Worm (Caenorhabditis elegans): Measurements from ENCODE around the gene F08D12.7.

DNA sequence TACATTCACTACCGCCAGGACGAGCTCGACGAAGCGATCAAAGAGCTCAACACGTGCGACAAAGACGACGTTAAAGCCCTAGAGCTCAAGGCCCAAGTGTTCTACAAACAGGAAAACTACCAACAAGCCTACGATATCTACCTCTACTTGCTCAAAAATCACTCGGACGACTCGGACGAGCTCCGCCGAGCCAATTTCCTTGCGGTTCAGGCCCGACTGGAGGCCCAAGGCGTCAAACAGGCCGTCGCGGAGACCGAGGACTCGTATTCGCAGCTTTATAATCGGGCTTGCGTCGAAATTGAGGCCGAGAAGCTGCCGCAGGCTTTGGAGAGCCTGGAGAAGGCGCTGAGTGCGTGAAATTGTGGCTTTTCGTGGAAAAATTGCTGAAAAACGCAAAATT, 18.9 kb upstream of the F08D12.7 start:
- TF ChIP-seq lsy-2 (tag; optimal IDR thresholded peaks at IDR 0.05) (no peak), vab-7 (GFP tag; IDR thresholded peaks at IDR 0.05) (no peak), nhr-25 (tag; optimal IDR thresholded peaks at IDR 0.05; ENCODE audit: borderline replicate concordance, insufficient read depth) (no peak), zag-1 (tag; optimal IDR thresholded peaks at IDR 0.05) (no peak), spr-1 (tag; optimal IDR thresholded peaks at IDR 0.05) (no peak)

All from whole organism, L4 larva.